Worm (Caenorhabditis elegans) whole organism, L2 larva: Measurements from ENCODE around the gene H06I04.3.

Experiments used
- C34F6.9 ChIP-seq: fragments of 150-350 bp; optimal IDR thresholded peaks from 2 replicates; lab custom pipeline; 2014; ENCODE audit warnings: missing biosample characterization, missing genetic modification characterization
- F13H6.1 ChIP-seq: sonication (generic microtip); optimal IDR thresholded peaks from 2 replicates; lab custom pipeline; 2016; ENCODE audit warnings: missing genetic modification characterization, missing compliant biosample characterization
- ZK546.5 ChIP-seq: sonication (generic microtip); optimal IDR thresholded peaks from 2 replicates; lab custom pipeline; 2017; ENCODE audit warnings: missing biosample characterization, missing genetic modification characterization
- aly-2 ChIP-seq: fragments of 150-350 bp; optimal IDR thresholded peaks from 2 replicates; lab custom pipeline; 2014; ENCODE audit warnings: missing biosample characterization, missing genetic modification characterization
- ama-1 ChIP-seq: fragments of 150-350 bp; optimal IDR thresholded peaks from 2 replicates; lab custom pipeline; 2018; ENCODE audit warnings: inconsistent platforms
- blmp-1 ChIP-seq: sonication (generic microtip); optimal IDR thresholded peaks from 2 replicates; lab custom pipeline; 2017; ENCODE audit warnings: missing genetic modification characterization, mild to moderate bottlenecking, missing compliant biosample characterization, antibody characterized with exemption, moderate library complexity; ENCODE audit not compliant: insufficient read depth
- ceh-16 ChIP-seq: fragments of 150-350 bp; optimal IDR thresholded peaks from 2 replicates; lab custom pipeline; 2014; ENCODE audit warnings: missing biosample characterization, missing genetic modification characterization
- ceh-82 ChIP-seq: fragments of 150-350 bp; optimal IDR thresholded peaks from 2 replicates; lab custom pipeline; 2014; ENCODE audit warnings: missing biosample characterization, missing genetic modification characterization
- crh-2 ChIP-seq: sonication (generic microtip); optimal IDR thresholded peaks from 2 replicates; lab custom pipeline; 2017; ENCODE audit warnings: missing biosample characterization, missing genetic modification characterization
- egl-27 ChIP-seq: sonication (generic microtip); optimal IDR thresholded peaks from 3 replicates; lab custom pipeline; 2017; ENCODE audit warnings: missing biosample characterization, missing genetic modification reagents, missing genetic modification characterization
- elt-1 ChIP-seq: fragments of 150-350 bp; optimal IDR thresholded peaks from 2 replicates; lab custom pipeline; 2014; ENCODE audit warnings: missing biosample characterization, missing genetic modification characterization
- elt-3 ChIP-seq: sonication (generic microtip); optimal IDR thresholded peaks from 2 replicates; lab custom pipeline; 2017; ENCODE audit warnings: missing biosample characterization, missing genetic modification characterization
- lin-11 ChIP-seq: fragments of 150-350 bp; sonication (generic microtip); optimal IDR thresholded peaks from 2 replicates; lab custom pipeline; 2014; ENCODE audit warnings: missing biosample characterization, missing genetic modification characterization, inconsistent platforms, mixed read lengths
- lin-13 ChIP-seq: fragments of 150-350 bp; optimal IDR thresholded peaks from 2 replicates; lab custom pipeline; 2014; ENCODE audit warnings: missing biosample characterization, missing genetic modification reagents, missing genetic modification characterization
- lin-39 ChIP-seq: fragments of 150-350 bp; optimal IDR thresholded peaks from 2 replicates; lab custom pipeline; 2014; ENCODE audit warnings: missing biosample characterization, missing genetic modification reagents, missing genetic modification characterization
- lsy-2 ChIP-seq, 2 experiments: fragments of 150-350 bp in 1 of 2; sonication (generic microtip) in 1 of 2; optimal IDR thresholded peaks; 2 replicates each; lab custom pipeline; 2014 to 2017; ENCODE audit warnings: missing biosample characterization in 2 of 2, missing genetic modification characterization in 2 of 2
- mab-5 ChIP-seq: fragments of 150-350 bp; optimal IDR thresholded peaks from 2 replicates; lab custom pipeline; 2014; ENCODE audit warnings: missing biosample characterization, missing genetic modification characterization
- mbf-1 ChIP-seq: sonication (generic microtip); optimal IDR thresholded peaks from 2 replicates; lab custom pipeline; 2017; ENCODE audit warnings: missing biosample characterization, missing genetic modification characterization
- mdl-1 ChIP-seq, 2 experiments: fragments of 150-350 bp in 1 of 2; sonication (generic microtip) in 1 of 2; optimal IDR thresholded peaks; 2 replicates each; lab custom pipeline; 2017; ENCODE audit warnings: missing biosample characterization in 2 of 2, missing genetic modification characterization in 2 of 2
- nhr-10 ChIP-seq: sonication (generic microtip); optimal IDR thresholded peaks from 2 replicates; lab custom pipeline; 2017; ENCODE audit warnings: missing biosample characterization, missing genetic modification characterization
- nhr-11 ChIP-seq: fragments of 150-350 bp; optimal IDR thresholded peaks from 2 replicates; lab custom pipeline; 2014; ENCODE audit warnings: missing biosample characterization, missing genetic modification characterization
- nhr-129 ChIP-seq: fragments of 150-350 bp; optimal IDR thresholded peaks from 2 replicates; lab custom pipeline; 2014; ENCODE audit warnings: missing biosample characterization, missing genetic modification characterization
- nhr-21 ChIP-seq: fragments of 150-350 bp; optimal IDR thresholded peaks from 2 replicates; lab custom pipeline; 2014; ENCODE audit warnings: missing biosample characterization, missing genetic modification characterization
- nhr-23 ChIP-seq: fragments of 150-350 bp; optimal IDR thresholded peaks from 2 replicates; lab custom pipeline; 2014; ENCODE audit warnings: missing biosample characterization, missing genetic modification reagents, missing genetic modification characterization
- nhr-237 ChIP-seq: fragments of 150-350 bp; optimal IDR thresholded peaks from 2 replicates; lab custom pipeline; 2014; ENCODE audit warnings: missing biosample characterization, missing genetic modification characterization
- nhr-25 ChIP-seq: fragments of 150-350 bp; sonication (generic microtip); optimal IDR thresholded peaks from 3 replicates; lab custom pipeline; 2014; ENCODE audit warnings: missing biosample characterization, missing genetic modification characterization
- nhr-6 ChIP-seq: fragments of 150-350 bp; optimal IDR thresholded peaks from 2 replicates; lab custom pipeline; 2014; ENCODE audit warnings: missing biosample characterization, missing genetic modification characterization
- nhr-77 ChIP-seq: fragments of 150-350 bp; optimal IDR thresholded peaks from 2 replicates; lab custom pipeline; 2014; ENCODE audit warnings: missing biosample characterization, missing genetic modification characterization
- peb-1 ChIP-seq: fragments of 150-350 bp; optimal IDR thresholded peaks from 2 replicates; lab custom pipeline; 2014; ENCODE audit warnings: missing biosample characterization, missing genetic modification characterization
- sma-3 ChIP-seq: sonication (generic microtip); optimal IDR thresholded peaks from 2 replicates; lab custom pipeline; 2016; ENCODE audit warnings: missing genetic modification reagents, missing genetic modification characterization, missing compliant biosample characterization
- sma-9 ChIP-seq, 2 experiments: fragments of 150-350 bp in 1 of 2; sonication (generic microtip) in 1 of 2; optimal IDR thresholded peaks; 2 replicates each; lab custom pipeline; 2014 to 2016; ENCODE audit warnings: missing genetic modification characterization in 2 of 2, mild to moderate bottlenecking in 1 of 2, missing biosample characterization in 1 of 2, missing compliant biosample characterization in 1 of 2, missing genetic modification reagents in 1 of 2, moderate library complexity in 1 of 2
- snpc-4 ChIP-seq: fragments of 150-350 bp; optimal IDR thresholded peaks from 2 replicates; lab custom pipeline; 2014; ENCODE audit warnings: missing biosample characterization, missing genetic modification characterization
- unc-39 ChIP-seq: fragments of 150-350 bp; optimal IDR thresholded peaks from 2 replicates; lab custom pipeline; 2014; ENCODE audit warnings: missing biosample characterization, missing genetic modification characterization
- unc-55 ChIP-seq: fragments of 150-350 bp; sonication (generic microtip); optimal IDR thresholded peaks from 3 replicates; lab custom pipeline; 2014; ENCODE audit warnings: missing biosample characterization, missing genetic modification reagents, missing genetic modification characterization
- unc-62 ChIP-seq: fragments of 150-350 bp; optimal IDR thresholded peaks from 2 replicates; lab custom pipeline; 2014; ENCODE audit warnings: missing biosample characterization, missing genetic modification reagents, missing genetic modification characterization
- zag-1 ChIP-seq: fragments of 150-350 bp; optimal IDR thresholded peaks from 2 replicates; lab custom pipeline; 2014; ENCODE audit warnings: missing biosample characterization, missing genetic modification characterization
- ztf-11 ChIP-seq: sonication (generic microtip); optimal IDR thresholded peaks from 2 replicates; lab custom pipeline; 2017; ENCODE audit warnings: missing biosample characterization, missing genetic modification characterization

The H06I04.3 gene

DNA sequence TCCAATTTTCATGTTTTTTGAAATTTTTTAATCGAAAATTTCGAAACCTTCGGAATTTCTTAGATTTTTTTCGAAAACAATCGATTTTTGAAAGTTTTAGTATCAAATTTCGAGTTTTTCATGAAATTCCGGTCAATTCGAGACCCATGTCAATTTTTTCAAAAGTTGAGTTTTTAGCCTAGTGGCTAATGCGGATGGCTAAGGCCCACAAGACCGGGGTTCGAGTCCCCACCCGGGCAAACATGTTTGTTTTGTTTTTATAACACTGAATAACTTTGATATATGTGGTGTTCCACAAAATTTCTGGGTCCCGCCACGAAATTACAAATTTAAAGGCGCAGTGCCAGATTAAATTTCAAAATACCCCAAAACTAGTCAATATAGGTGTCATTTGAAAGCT lies 29.1 kb downstream of the H06I04.3 start:
- TF ChIP-seq mbf-1 (tag; lab: Kevin White, UChicago) (no peak), unc-62 (no peak), nhr-77 (tag; lab: Kevin White, UChicago) (no peak), nhr-21 (no peak), nhr-6 (tag; lab: Kevin White, UChicago) (no peak), ceh-16 (no peak), ZK546.5 (tag; lab: Kevin White, UChicago) (no peak), peb-1 (tag; lab: Kevin White, UChicago) (no peak)

ce11 chrIII:3100124-3100523 lies 29.8 kb downstream of the H06I04.3 start:
- TF ChIP-seq mab-5 (tag; lab: Kevin White, UChicago) (no peak), lin-39 (tag; lab: Kevin White, UChicago) (no peak), unc-55 (GFP tag; lab: Kevin White, UChicago) (no peak), F13H6.1 (tag; lab: Kevin White, UChicago) (no peak), blmp-1 (tag; lab: Kevin White, UChicago) (no peak), mbf-1 (tag; lab: Kevin White, UChicago) (no peak), sma-3 (GFP tag; lab: Kevin White, UChicago) (no peak), ztf-11 (tag; lab: Kevin White, UChicago) (no peak), nhr-129 (tag; lab: Kevin White, UChicago) (no peak)

ce11 chrIII:3100593-3101270 lies 30.4 kb downstream of the H06I04.3 start:
- TF ChIP-seq ztf-11 (tag; lab: Kevin White, UChicago) (no peak), nhr-11 (tag; lab: Kevin White, UChicago) (no peak)

DNA sequence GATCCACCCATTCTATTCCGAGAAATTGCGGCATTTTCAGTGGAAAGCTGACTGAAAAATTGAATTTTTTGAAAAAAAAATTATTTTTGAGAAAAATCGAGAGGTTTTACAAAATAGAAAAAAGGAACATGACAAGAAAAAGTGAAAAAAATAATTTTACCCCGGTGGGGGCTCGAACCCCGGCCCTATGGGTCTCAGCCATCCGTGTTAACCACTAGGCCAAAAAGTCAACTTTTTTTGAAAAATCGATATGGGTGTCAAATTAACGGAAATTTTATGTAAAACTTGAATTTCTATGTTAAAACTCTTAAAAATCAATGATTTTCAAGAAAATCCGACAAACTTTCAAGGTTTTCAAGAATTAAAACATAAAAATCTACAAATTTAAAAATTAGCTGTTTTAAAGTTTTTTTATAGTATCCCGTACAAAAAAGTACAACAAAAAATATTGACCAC lies 33.6 kb downstream of the H06I04.3 start, which contains the start of gene Y53G8B.2:
Gene Y53G8B.2 (minus strand): TSS at position 51 of the 456 bp plus-strand sequence.
- no peak for TF ChIP-seq zag-1
- TF ChIP-seq nhr-10 (tag; lab: Kevin White, UChicago): no peak
- TF ChIP-seq crh-2 (tag; lab: Kevin White, UChicago): no peak
- no peak for TF ChIP-seq snpc-4 (tag; lab: Kevin White, UChicago)
- TF ChIP-seq nhr-23: no peak
- no peak for TF ChIP-seq nhr-77 (tag; lab: Kevin White, UChicago)
- no peak for TF ChIP-seq nhr-25 (tag; lab: Kevin White, UChicago)
- TF ChIP-seq unc-39: no peak
- no peak for TF ChIP-seq ztf-11 (tag; lab: Kevin White, UChicago)
- TF ChIP-seq lin-11: no peak
- no peak for TF ChIP-seq lsy-2 (tag; optimal IDR thresholded peaks at IDR 0.05; lab: Kevin White, UChicago)

DNA sequence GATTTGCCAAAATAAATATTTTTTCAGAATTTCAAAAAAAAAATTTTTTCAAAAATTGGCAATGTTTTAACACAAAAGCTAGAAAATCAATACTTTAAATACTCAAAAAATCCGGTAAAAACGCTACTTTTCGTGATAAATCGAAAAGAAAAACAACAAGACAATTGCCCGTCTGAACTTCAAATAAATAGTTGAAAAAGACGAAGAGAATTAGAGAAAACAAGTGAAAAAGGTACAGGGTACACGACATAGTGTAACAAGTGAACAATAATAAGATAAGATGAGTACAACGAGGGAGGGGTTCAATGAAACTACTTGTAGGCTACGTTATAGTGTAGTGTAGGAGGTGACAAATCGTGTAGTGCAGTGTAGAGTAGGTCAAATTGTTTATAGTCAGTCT lies 34.2 kb downstream of the H06I04.3 start:
- TF ChIP-seq nhr-129 (tag; lab: Kevin White, UChicago) (peak; percentile 24), nhr-25 (tag; lab: Kevin White, UChicago) (peak; percentile 10), ama-1 (lab: Kevin White, UChicago) (no peak), sma-9 (GFP tag; optimal IDR thresholded peaks at IDR 0.05; lab: Kevin White, UChicago) (peak; percentile 41), sma-9 (tag; optimal IDR thresholded peaks at IDR 0.05; lab: Kevin White, UChicago) (no peak)

DNA sequence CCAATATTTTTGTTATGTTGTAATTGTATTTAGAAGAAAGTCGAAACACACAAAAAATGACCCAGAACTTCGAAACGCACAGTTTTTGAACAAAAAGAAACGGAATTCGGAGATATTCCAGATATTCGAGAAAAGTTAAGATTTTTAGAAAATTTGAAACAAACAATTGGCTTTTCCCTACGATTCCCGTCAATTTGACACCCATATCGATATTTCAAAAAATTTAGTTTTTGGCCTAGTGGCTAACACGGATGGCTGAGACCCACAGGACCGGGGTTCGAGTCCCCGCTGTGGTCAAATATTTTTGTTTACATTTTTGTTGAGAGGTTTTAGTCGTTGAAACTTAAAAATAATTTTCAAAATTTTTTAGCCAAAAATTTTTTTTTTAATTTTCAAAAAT lies 34.9 kb downstream of the H06I04.3 start:
- no peak for TF ChIP-seq sma-3 (GFP tag; lab: Kevin White, UChicago)
- TF ChIP-seq elt-3 (tag; lab: Kevin White, UChicago): no peak
- no peak for TF ChIP-seq elt-1 (tag; lab: Kevin White, UChicago)
- TF ChIP-seq nhr-237 (tag; lab: Kevin White, UChicago): no peak
- no peak for TF ChIP-seq nhr-10 (tag; lab: Kevin White, UChicago)
- no peak for TF ChIP-seq lin-39 (tag; lab: Kevin White, UChicago)
- no peak for TF ChIP-seq aly-2 (tag; lab: Kevin White, UChicago)
- no peak for TF ChIP-seq nhr-25 (tag; lab: Kevin White, UChicago)
- TF ChIP-seq ztf-11 (tag; lab: Kevin White, UChicago): no peak
- no peak for TF ChIP-seq unc-55 (GFP tag; lab: Kevin White, UChicago)
- no peak for TF ChIP-seq mdl-1 (tag; optimal IDR thresholded peaks at IDR 0.05; lab: Kevin White, UChicago)
- TF ChIP-seq egl-27 (tag; lab: Kevin White, UChicago): no peak
- no peak for TF ChIP-seq C34F6.9 (tag; lab: Kevin White, UChicago)
- no peak for TF ChIP-seq lin-13 (GFP tag; lab: Kevin White, UChicago)
- no peak for TF ChIP-seq ceh-82 (tag; lab: Kevin White, UChicago)
- no peak for TF ChIP-seq unc-62
